Worm (Caenorhabditis elegans) whole organism, L1 larva: ENCODE data around the gene F26D2.10.

Experiments used
- nhr-20 ChIP-seq: sonication (generic microtip); optimal IDR thresholded peaks from 2 replicates; lab custom pipeline; 2016; ENCODE audit warnings: mild to moderate bottlenecking, missing genetic modification characterization, missing compliant biosample characterization
- pax-3 ChIP-seq: fragments of 200-800 bp; sonication (Bioruptor generic); optimal IDR thresholded peaks from 2 replicates; lab custom pipeline; 2018; ENCODE audit warnings: mild to moderate bottlenecking, missing genetic modification characterization, moderate library complexity, missing compliant biosample characterization
- sox-4 ChIP-seq: sonication (generic microtip); optimal IDR thresholded peaks from 2 replicates; lab custom pipeline; 2016; ENCODE audit warnings: missing genetic modification characterization, missing compliant biosample characterization
- tbx-2 ChIP-seq: sonication (generic microtip); optimal IDR thresholded peaks from 2 replicates; lab custom pipeline; 2016; ENCODE audit warnings: missing genetic modification characterization, missing compliant biosample characterization

ce11 chrV:16437546-16437945 lies 8.1 kb upstream of the F26D2.10 start, which contains the start of gene F26D2.15:
- TF ChIP-seq nhr-20: no peak
- no peak for TF ChIP-seq tbx-2 (tag; lab: Kevin White, UChicago)
- TF ChIP-seq pax-3: no peak
- TF ChIP-seq sox-4 (tag; lab: Kevin White, UChicago): no peak
